Worm (Caenorhabditis elegans): ENCODE data around the gene R03D7.2.

The R03D7.2 gene

DNA sequence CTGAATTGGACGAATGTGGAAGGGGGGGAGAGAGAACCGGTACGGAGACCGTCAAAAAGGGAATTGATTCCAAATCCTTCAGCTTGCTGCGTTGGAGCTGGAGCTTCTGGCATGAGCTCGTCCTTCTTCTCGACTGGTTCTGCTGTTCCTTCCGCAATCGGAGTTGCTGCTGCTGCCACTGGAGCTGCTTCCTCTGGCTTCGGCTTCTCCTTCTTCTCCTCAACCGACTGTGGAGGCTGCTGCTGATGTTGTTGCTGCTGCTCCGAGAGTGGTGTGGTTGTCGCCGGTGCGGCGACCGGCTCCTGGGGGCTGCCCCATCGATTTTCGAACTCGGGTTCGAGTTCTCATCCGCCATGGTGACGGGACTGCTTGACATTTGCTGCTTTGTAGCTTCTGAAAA lies at the start of gene R03D7.2:
R03D7.2 (minus strand) TSS at position 399 of the 400 bp plus-strand sequence.
- no peak for TF ChIP-seq him-1 (tag; optimal IDR thresholded peaks at IDR 0.05)
- no peak for TF ChIP-seq W03F9.2 (tag; optimal IDR thresholded peaks at IDR 0.05)
- TF ChIP-seq dao-5 (tag; optimal IDR thresholded peaks at IDR 0.05), result no peak

DNA sequence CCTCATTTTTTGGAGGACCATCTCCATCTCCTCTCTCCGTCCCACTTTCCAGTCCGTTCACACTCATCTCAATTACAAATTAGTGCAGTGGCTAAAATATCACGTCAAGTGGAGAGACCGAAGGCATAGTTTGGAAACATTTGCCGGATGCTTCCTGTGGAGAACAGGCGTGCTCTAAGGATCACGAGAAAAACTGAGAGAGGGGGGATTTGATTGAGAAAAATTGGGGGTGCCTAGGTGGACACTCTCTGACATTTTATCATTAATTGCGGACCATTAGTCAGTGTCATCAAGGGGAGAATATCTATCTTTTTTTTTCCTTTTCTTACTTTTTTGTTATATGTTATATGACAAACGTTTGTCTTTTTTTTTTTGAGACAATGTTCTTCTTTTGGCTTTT lies 47.0 kb upstream of the R03D7.2 start:
- TF ChIP-seq him-1 (tag; optimal IDR thresholded peaks at IDR 0.05) (no peak), dao-5 (tag; optimal IDR thresholded peaks at IDR 0.05) (no peak), W03F9.2 (tag; optimal IDR thresholded peaks at IDR 0.05) (no peak)

DNA sequence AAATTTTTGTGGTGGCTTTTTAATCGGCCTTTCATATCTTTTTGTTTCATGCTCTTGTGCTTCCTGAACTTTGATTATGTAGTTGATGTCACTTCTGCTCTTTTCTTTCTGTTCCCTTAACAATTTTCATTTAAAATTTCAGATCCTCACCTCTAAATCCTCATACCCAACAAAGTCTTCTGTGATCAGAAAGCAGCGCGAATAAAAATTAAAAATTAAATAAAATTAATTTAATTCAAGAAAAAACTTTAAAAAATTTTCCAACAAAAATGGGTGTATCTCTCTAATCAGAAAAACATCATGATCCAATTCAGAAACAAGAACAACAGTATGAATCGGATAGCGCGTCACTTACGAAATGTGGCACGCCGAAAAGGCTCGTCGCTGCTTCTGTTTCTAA lies 40.3 kb upstream of the R03D7.2 start, which contains the start of gene ptp-3:
ptp-3 (plus strand) TSS at position 301 of the 400 bp plus-strand sequence.
- TF ChIP-seq W03F9.2 (tag; optimal IDR thresholded peaks at IDR 0.05), result no peak
- no peak for TF ChIP-seq him-1 (tag; optimal IDR thresholded peaks at IDR 0.05)
- TF ChIP-seq dao-5 (tag; optimal IDR thresholded peaks at IDR 0.05), result no peak

DNA sequence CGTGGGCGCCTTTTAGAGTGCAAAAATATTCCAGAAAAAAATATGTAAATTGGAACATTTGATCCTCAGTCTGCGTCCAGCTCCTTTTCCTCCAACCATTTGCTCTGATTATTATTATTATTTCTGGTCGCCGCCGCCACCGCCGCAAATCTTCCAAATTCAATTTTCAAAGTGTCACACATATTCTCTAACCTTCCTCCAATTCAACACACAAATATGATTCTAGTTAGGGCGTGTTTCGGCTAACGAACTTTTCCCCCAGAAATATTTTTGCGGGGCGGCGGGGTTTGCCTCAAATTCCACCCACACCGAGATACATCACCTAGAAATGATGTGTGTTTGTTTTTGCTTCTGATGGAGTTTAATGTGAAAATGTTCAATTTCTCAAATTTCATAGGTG lies 36.7 kb upstream of the R03D7.2 start:
- TF ChIP-seq W03F9.2 (tag; optimal IDR thresholded peaks at IDR 0.05) (no peak), him-1 (tag; optimal IDR thresholded peaks at IDR 0.05) (no peak), dao-5 (tag; optimal IDR thresholded peaks at IDR 0.05) (no peak)

DNA sequence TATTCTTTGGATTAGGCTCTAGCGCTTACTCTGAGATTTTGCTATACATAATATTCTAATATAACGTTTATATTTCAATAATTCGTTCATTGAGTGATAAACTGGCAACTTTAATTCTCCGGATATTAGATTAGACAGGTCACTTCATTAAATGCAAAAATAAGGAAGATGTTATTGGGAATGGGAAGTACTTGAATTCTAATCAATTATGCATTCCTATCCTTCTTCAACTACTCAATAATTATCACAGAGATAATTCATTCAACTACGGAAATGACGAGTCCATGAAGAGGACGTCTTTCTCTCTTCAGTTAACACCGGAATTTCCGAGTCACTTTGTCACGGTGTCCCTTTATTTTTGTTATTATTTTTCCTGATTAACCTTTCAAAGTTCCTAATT lies 35.6 kb upstream of the R03D7.2 start:
- TF ChIP-seq W03F9.2 (tag; optimal IDR thresholded peaks at IDR 0.05) (no peak), him-1 (tag; optimal IDR thresholded peaks at IDR 0.05) (no peak), dao-5 (tag; optimal IDR thresholded peaks at IDR 0.05) (no peak)

DNA sequence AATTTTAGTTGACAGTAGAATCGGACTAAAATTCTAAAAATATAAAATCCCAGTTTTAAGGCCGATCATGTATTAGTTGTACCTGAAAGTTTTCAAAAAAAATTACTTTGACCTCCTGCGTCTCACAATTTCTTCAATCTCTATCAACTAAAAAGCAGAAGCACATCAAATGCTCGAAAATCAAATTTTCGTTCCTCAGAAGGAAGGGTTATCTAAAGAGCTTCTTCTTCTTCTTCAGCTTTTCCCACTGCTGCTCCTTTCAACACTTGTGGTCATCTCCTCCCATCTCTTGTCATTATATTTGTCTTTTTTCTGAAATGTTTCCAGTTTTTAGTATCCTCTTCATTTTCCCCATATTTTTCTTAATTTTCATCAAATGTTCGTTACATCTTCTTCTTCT lies 29.8 kb upstream of the R03D7.2 start:
- TF ChIP-seq dao-5 (tag; optimal IDR thresholded peaks at IDR 0.05) (no peak), him-1 (tag; optimal IDR thresholded peaks at IDR 0.05) (no peak), W03F9.2 (tag; optimal IDR thresholded peaks at IDR 0.05) (no peak)

DNA sequence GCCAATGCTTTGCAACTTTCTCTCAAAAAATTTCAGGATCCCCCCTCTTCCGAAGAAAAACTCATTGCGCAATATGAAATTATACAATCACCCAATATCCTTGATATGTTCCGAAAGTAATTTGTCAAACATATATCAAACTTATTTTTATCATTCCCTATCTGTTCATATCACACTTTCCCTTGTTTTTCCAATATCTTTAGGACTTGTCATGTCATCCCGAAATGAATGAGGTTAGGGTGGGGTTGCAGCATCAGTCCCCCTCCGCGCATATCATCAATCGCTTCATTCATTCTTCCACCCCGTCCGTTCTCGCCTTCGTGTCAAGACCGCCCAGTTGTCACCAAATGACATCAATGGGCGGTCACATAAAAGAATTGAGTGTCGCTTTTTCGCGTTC lies 24.7 kb upstream of the R03D7.2 start:
- TF ChIP-seq dao-5 (tag; optimal IDR thresholded peaks at IDR 0.05), result no peak
- TF ChIP-seq W03F9.2 (tag; optimal IDR thresholded peaks at IDR 0.05), result no peak
- TF ChIP-seq him-1 (tag; optimal IDR thresholded peaks at IDR 0.05), result no peak

DNA sequence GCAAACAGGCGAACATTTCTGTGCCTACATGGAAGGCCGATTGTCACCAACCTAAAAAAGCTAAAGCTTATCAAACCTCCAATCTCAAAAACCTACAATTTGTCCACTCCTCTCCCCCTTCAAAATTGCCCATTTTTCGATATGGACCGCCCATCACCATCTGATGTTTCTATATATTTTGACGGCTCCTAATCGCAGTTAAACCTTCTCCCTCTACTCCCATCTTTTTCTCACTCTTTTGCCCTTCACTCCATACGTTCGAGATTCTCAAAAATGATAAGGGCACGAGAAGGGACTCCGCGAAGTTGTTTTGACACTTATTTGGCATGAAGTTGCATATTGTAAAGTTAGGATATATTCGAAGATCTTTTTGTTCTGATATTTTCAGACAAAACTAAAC lies 24.2 kb upstream of the R03D7.2 start:
- TF ChIP-seq him-1 (tag; optimal IDR thresholded peaks at IDR 0.05) (no peak), dao-5 (tag; optimal IDR thresholded peaks at IDR 0.05) (no peak), W03F9.2 (tag; optimal IDR thresholded peaks at IDR 0.05) (no peak)

DNA sequence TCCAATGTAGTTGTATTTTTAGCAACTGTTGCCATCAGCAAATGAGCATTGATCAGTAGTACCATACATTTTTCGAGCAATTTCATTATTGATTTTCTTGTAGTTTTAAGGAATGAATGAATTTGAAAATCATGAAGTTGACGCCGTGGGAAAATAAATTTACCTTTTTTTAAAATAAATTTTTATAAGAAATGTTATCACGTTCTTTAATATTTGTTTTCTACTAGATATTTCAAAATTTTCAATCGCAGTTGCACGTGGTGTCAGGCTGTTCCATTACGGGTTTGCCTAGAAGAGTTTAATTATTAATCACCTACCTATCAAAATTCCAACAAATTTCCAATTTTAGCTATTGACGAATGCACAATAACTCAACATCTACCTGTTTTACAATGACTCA lies 21.8 kb upstream of the R03D7.2 start, which contains the start of gene R03D7.8:
R03D7.8 (minus strand) TSS at position 101 of the 400 bp plus-strand sequence.
- TF ChIP-seq him-1 (tag; optimal IDR thresholded peaks at IDR 0.05) (no peak), W03F9.2 (tag; optimal IDR thresholded peaks at IDR 0.05) (no peak), dao-5 (tag; optimal IDR thresholded peaks at IDR 0.05) (no peak)

DNA sequence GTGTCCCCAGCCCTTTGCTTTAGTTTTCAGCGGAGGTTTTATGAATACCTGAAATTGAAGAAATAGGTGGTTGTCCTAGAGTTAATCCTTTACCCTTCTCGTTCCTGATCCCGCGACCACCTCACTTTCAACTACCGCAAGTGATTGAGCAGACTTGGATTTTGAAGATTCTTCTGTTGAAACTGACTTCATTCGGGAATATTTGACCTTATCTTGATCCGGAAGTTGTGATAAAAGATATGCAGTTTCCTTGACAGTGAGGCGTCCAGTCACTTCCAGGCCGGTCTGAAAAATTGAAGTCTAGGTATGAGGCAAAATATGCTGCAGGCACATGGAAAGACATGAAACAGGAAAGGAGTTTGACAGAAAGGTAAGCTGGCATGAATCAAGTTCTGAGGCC lies 20.1 kb upstream of the R03D7.2 start:
- TF ChIP-seq him-1 (tag; optimal IDR thresholded peaks at IDR 0.05) (no peak), dao-5 (tag; optimal IDR thresholded peaks at IDR 0.05) (no peak), W03F9.2 (tag; optimal IDR thresholded peaks at IDR 0.05) (no peak)

DNA sequence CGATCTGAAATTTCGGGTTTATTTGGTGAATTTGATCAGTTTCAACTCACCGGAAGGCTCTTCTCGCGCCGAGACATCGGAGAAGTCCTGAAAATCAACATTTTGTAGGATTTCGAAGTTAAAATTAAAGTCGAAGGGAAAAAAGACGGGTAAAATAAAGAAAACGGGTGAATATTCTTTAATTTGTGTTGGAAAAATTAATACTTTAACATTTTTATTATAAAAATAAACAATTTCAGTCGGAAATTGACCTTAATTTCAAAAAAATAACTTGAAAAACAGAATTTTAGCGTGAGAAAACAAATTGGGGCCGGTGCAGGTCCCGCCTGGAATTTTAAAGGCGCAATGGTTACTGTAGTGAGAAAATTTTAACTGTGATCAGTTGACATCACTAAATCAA lies 18.1 kb upstream of the R03D7.2 start, which contains the start of gene nos-1:
nos-1 (minus strand) TSS at position 101 of the 400 bp plus-strand sequence.
- no peak for TF ChIP-seq W03F9.2 (tag; optimal IDR thresholded peaks at IDR 0.05)
- no peak for TF ChIP-seq dao-5 (tag; optimal IDR thresholded peaks at IDR 0.05)
- TF ChIP-seq him-1 (tag; optimal IDR thresholded peaks at IDR 0.05), result no peak

DNA sequence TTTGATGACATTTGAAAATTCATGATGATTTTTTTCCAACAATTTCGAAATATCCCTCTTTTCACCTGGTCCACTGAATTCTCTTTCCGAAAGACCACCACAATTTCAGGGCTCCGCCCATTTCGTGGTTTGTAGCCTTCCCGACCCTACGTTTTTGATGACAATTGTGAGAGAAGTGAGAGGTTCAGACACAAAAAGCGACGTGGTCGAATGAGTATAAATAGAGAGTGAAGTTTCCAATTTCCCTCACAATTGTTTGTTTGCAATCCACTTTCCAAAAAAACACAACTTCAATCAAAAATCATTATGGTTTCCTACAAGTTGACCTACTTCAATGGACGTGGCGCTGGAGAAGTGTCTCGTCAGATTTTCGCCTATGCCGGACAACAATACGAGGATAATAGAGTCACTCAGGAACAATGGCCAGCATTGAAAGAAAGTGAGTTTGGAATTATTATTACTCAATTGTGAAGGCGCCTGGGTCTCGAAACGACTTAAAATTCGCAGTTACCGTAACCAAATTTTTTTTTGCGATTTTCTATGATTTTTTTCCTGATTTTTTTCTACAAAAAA lies 15.2 kb upstream of the R03D7.2 start, which contains the start of gene gst-5:
gst-5 (plus strand) TSS at position 246 of the 573 bp plus-strand sequence.
- TF ChIP-seq W03F9.2 (tag; optimal IDR thresholded peaks at IDR 0.05), result no peak
- TF ChIP-seq him-1 (tag; optimal IDR thresholded peaks at IDR 0.05), result no peak

DNA sequence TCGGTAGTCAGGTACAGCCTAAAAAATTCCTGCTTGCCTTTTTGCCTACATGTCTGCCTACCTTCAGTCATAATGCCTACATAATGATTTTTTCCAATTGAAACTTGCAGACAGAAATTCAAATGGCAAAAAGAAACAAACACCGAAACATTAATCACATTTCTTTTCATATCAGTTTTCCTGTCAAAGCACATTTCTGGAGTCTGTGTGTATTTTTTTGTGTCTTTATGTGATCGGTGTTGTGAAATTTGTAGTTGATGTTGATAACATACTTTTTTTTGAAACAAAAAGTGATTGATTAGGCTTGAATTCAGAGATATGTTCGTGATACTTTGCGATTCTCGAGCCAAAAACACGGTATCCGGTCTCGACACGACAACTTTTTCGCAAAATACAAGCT lies 14.4 kb upstream of the R03D7.2 start:
- no peak for TF ChIP-seq him-1 (tag; optimal IDR thresholded peaks at IDR 0.05)
- no peak for TF ChIP-seq W03F9.2 (tag; optimal IDR thresholded peaks at IDR 0.05)
- no peak for TF ChIP-seq dao-5 (tag; optimal IDR thresholded peaks at IDR 0.05)

DNA sequence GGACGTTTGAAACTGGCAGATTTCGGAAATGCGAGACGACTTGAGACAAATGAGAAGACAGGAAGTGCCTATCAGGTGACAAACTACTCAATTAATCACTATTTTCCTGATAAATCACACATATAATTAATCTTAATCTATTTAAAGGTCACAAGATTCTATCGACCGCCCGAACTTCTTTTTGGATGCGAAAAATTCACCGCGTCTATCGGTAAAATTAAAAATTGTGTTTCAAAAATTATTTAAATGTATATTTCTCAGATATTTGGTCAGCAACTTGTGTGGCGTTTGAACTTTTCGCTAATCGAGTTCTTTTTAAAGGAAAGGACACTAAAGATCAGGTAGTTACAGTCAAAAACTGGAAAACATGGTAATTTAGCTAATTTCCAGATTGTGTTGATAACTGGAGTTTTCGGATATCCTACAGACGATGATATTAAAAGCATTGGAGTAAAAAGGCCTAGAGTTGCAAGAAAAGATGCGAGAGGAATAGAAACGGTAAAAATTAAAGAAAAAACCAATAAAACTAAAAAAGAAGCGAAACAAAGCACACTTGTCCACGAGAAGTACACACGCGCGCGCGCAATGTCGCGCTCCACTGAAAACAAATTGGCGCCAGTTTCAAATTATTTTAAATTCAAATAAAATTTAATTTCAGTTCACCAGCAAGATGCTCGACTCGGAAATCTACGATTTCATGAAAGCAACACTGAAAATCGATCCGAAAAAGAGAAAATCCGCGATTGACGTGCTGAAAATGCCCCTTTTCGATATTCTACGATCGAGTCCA lies 13.4 kb upstream of the R03D7.2 start:
- no peak for TF ChIP-seq him-1 (tag; optimal IDR thresholded peaks at IDR 0.05)
- no peak for TF ChIP-seq dao-5 (tag; optimal IDR thresholded peaks at IDR 0.05)
- TF ChIP-seq W03F9.2 (tag; optimal IDR thresholded peaks at IDR 0.05), result no peak

Measured in whole organism, L4/young adult.